Worm (Caenorhabditis elegans): Measurements from ENCODE around the gene abi-1.
A peak's percentile ranks its signal among the peaks of the same experiment; 100 is the strongest.

Gene abi-1

DNA sequence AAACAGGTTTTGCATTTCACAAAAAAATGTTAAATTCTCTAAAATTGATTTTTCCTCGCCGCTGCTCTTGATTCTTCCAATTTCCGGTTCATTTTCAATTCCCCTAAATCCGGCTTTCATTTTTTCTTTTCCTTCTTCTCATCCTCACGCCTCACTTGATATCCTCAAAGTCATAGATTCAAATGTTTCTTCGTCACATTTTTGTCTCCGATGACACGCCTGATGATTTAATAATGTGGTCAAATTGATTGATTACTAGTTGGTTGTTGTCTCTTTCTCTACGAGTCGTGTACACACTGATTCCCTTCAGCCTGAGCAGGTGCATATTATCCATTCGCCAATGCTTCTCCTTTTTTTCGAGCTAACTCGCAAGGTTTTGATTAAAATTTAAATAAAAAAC is 28.9 kb upstream of the abi-1 start:
- no peak for TF ChIP-seq nhr-12 (tag; optimal IDR thresholded peaks at IDR 0.05)
- TF ChIP-seq mdl-1 (tag; optimal IDR thresholded peaks at IDR 0.05): no peak
- TF ChIP-seq fkh-2 (tag; optimal IDR thresholded peaks at IDR 0.05): no peak
- TF ChIP-seq tbx-2 (tag; optimal IDR thresholded peaks at IDR 0.05): no peak
- TF ChIP-seq zag-1 (tag; optimal IDR thresholded peaks at IDR 0.05): no peak
- no peak for TF ChIP-seq aly-2 (tag; optimal IDR thresholded peaks at IDR 0.05)
- no peak for TF ChIP-seq hmg-11 (tag; optimal IDR thresholded peaks at IDR 0.05)
- TF ChIP-seq unc-39 (tag; optimal IDR thresholded peaks at IDR 0.05): no peak
- TF ChIP-seq nhr-11 (tag; optimal IDR thresholded peaks at IDR 0.05): no peak

ce11 chrIII:5720266-5721019 is 27.9 kb upstream of the abi-1 start:
- no peak for TF ChIP-seq ceh-9 (tag; optimal IDR thresholded peaks at IDR 0.05)
- TF ChIP-seq jun-1 (tag; optimal IDR thresholded peaks at IDR 0.05): no peak
- TF ChIP-seq nfya-1 (tag; optimal IDR thresholded peaks at IDR 0.05; ENCODE audit: insufficient read depth): no peak
- no peak for TF ChIP-seq nhr-28 (tag; optimal IDR thresholded peaks at IDR 0.05)
- no peak for TF ChIP-seq egl-27 (tag; optimal IDR thresholded peaks at IDR 0.05)
- TF ChIP-seq snpc-4 (tag; optimal IDR thresholded peaks at IDR 0.05): no peak
- TF ChIP-seq daf-12 (tag; optimal IDR thresholded peaks at IDR 0.05): no peak
- TF ChIP-seq ama-1 (optimal IDR thresholded peaks at IDR 0.05): no peak
- TF ChIP-seq ztf-11 (tag; optimal IDR thresholded peaks at IDR 0.05): no peak
- no peak for TF ChIP-seq fkh-2 (tag; optimal IDR thresholded peaks at IDR 0.05)
- no peak for TF ChIP-seq nhr-76 (tag; optimal IDR thresholded peaks at IDR 0.05)
- no peak for TF ChIP-seq ztf-4 (tag; optimal IDR thresholded peaks at IDR 0.05)
- TF ChIP-seq nhr-43 (tag; optimal IDR thresholded peaks at IDR 0.05; ENCODE audit: poor library complexity, severe bottlenecking): no peak
- TF ChIP-seq eor-1 (tag; optimal IDR thresholded peaks at IDR 0.05): no peak
- TF ChIP-seq skn-1 (tag; optimal IDR thresholded peaks at IDR 0.05): no peak
- TF ChIP-seq lin-39 (tag; optimal IDR thresholded peaks at IDR 0.05): no peak

DNA sequence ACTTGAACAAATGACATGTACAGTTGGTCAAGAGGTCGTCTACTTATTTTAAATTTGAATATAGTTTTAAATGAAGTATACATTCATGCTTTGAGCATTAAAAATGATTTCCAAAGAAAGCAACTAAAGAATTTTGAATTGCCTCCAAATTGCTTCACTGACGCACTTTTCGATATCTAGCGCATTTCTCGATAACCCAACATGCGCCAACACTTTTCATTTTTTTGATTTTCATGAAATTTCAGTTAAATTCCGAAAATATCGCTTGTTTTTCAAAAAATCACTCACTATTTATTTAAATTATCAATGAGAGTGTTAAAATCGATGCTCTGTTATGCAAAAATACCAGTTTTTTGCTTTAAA is 27.3 kb upstream of the abi-1 start:
- TF ChIP-seq nhr-25 (tag; optimal IDR thresholded peaks at IDR 0.05): no peak
- peak; percentile 21 for TF ChIP-seq lin-15B (tag; optimal IDR thresholded peaks at IDR 0.05)
- TF ChIP-seq nhr-11 (tag; optimal IDR thresholded peaks at IDR 0.05): no peak
- no peak for TF ChIP-seq nhr-28 (tag; optimal IDR thresholded peaks at IDR 0.05)
- no peak for TF ChIP-seq nhr-67 (tag; optimal IDR thresholded peaks at IDR 0.05)
- no peak for TF ChIP-seq nhr-76 (tag; optimal IDR thresholded peaks at IDR 0.05)
- TF ChIP-seq pha-4 (tag; optimal IDR thresholded peaks at IDR 0.05): no peak

- TF ChIP-seq ztf-4 (tag; optimal IDR thresholded peaks at IDR 0.05) (no peak), nfya-1 (tag; optimal IDR thresholded peaks at IDR 0.05; ENCODE audit: insufficient read depth) (no peak), fos-1 (tag; optimal IDR thresholded peaks at IDR 0.05) (no peak), elt-1 (tag; optimal IDR thresholded peaks at IDR 0.05) (peak; percentile 48), nhr-25 (tag; optimal IDR thresholded peaks at IDR 0.05) (peak; percentile 7), ztf-11 (tag; optimal IDR thresholded peaks at IDR 0.05) (no peak), nhr-77 (tag; optimal IDR thresholded peaks at IDR 0.05) (no peak), lin-39 (tag; optimal IDR thresholded peaks at IDR 0.05) (no peak)
Measured at ce11 chrIII:5719105-5719831, 26.7 kb upstream of the abi-1 start.

DNA sequence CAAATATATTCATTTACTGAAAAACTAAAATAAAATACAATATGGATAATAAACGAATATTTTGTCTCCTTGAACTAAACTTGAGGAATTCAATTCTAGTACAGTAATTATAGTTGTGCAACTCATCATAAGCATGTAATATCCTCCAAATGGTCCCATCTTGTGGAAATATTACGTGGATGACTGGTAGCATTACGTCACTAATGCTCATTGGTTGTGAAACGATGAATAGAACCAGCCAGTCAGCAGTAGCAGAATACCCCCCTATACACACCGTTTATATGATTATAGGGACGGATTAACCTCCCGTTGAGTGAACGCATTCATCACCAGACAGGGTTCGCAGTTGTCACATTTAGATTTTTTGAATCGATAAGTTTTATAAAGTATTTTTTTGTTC is 25.8 kb upstream of the abi-1 start:
- no peak for TF ChIP-seq ceh-16 (tag; optimal IDR thresholded peaks at IDR 0.05)
- no peak for TF ChIP-seq lin-15B (tag; optimal IDR thresholded peaks at IDR 0.05)
- TF ChIP-seq hmg-11 (tag; optimal IDR thresholded peaks at IDR 0.05): no peak
- no peak for TF ChIP-seq nhr-11 (tag; optimal IDR thresholded peaks at IDR 0.05)
- TF ChIP-seq zag-1 (tag; optimal IDR thresholded peaks at IDR 0.05): no peak
- no peak for TF ChIP-seq nhr-12 (tag; optimal IDR thresholded peaks at IDR 0.05)
- TF ChIP-seq unc-62 (GFP tag; optimal IDR thresholded peaks at IDR 0.05): no peak
- TF ChIP-seq tbx-2 (tag; optimal IDR thresholded peaks at IDR 0.05): no peak
- no peak for TF ChIP-seq jun-1 (tag; optimal IDR thresholded peaks at IDR 0.05)
- TF ChIP-seq nhr-43 (tag; optimal IDR thresholded peaks at IDR 0.05; ENCODE audit: poor library complexity, severe bottlenecking): no peak
- TF ChIP-seq lsy-12 (tag; optimal IDR thresholded peaks at IDR 0.05): no peak

Measured in whole organism, L3 larva.